Worm (Caenorhabditis elegans) whole organism, late embryonic: ENCODE results near the gene ifg-1.

ENCODE experiments used
- C08G9.2 ChIP-seq: sonication (generic microtip); optimal IDR thresholded peaks from 2 replicates; lab custom pipeline; 2016; ENCODE audit warnings: mild to moderate bottlenecking, missing genetic modification characterization, moderate library complexity, missing compliant biosample characterization
- F13H6.1 ChIP-seq: sonication (generic microtip); optimal IDR thresholded peaks from 2 replicates; lab custom pipeline; 2016; ENCODE audit warnings: missing genetic modification characterization, missing compliant biosample characterization
- T23F11.4 ChIP-seq: fragments of 200-800 bp; sonication (Bioruptor generic); optimal IDR thresholded peaks from 2 replicates; lab custom pipeline; 2018; ENCODE audit warnings: mild to moderate bottlenecking, missing genetic modification characterization, missing compliant biosample characterization
- Y22D7AL.16 ChIP-seq: sonication (generic microtip); optimal IDR thresholded peaks from 2 replicates; lab custom pipeline; 2016; ENCODE audit warnings: missing genetic modification characterization, missing compliant biosample characterization
- ahr-1 ChIP-seq: sonication (generic microtip); optimal IDR thresholded peaks from 2 replicates; lab custom pipeline; 2016; ENCODE audit warnings: missing genetic modification characterization, missing compliant biosample characterization
- ceh-14 ChIP-seq: sonication (generic microtip); optimal IDR thresholded peaks from 2 replicates; lab custom pipeline; 2016; ENCODE audit warnings: missing genotype, missing genetic modification characterization, missing compliant biosample characterization
- ceh-18 ChIP-seq: sonication (generic microtip); optimal IDR thresholded peaks from 2 replicates; lab custom pipeline; 2016; ENCODE audit warnings: missing genetic modification characterization, missing compliant biosample characterization
- ceh-30 ChIP-seq: fragments of 150-350 bp; optimal IDR thresholded peaks from 2 replicates; lab custom pipeline; 2014; ENCODE audit warnings: missing biosample characterization, missing genetic modification characterization
- ceh-34 ChIP-seq: sonication (generic microtip); optimal IDR thresholded peaks from 2 replicates; lab custom pipeline; 2016; ENCODE audit warnings: mild to moderate bottlenecking, missing genetic modification characterization, missing compliant biosample characterization
- ceh-48 ChIP-seq: sonication (generic microtip); optimal IDR thresholded peaks from 2 replicates; lab custom pipeline; 2016; ENCODE audit warnings: missing genetic modification characterization, inconsistent platforms, missing compliant biosample characterization
- ceh-9 ChIP-seq: sonication (generic microtip); optimal IDR thresholded peaks from 2 replicates; lab custom pipeline; 2016; ENCODE audit warnings: mild to moderate bottlenecking, missing genetic modification characterization, inconsistent platforms, missing compliant biosample characterization
- elt-2 ChIP-seq: sonication (generic microtip); optimal IDR thresholded peaks from 2 replicates; lab custom pipeline; 2016; ENCODE audit warnings: missing genetic modification reagents, missing genetic modification characterization, missing compliant biosample characterization
- elt-4 ChIP-seq: sonication (generic microtip); optimal IDR thresholded peaks from 2 replicates; lab custom pipeline; 2016; ENCODE audit warnings: missing genetic modification characterization, missing compliant biosample characterization
- ets-4 ChIP-seq: sonication (generic microtip); optimal IDR thresholded peaks from 2 replicates; lab custom pipeline; 2016; ENCODE audit warnings: missing genetic modification characterization, missing compliant biosample characterization
- eyg-1 ChIP-seq: sonication (generic microtip); optimal IDR thresholded peaks from 2 replicates; lab custom pipeline; 2016; ENCODE audit warnings: missing genotype, missing genetic modification characterization, missing compliant biosample characterization
- fkh-6 ChIP-seq: sonication (generic microtip); optimal IDR thresholded peaks from 2 replicates; lab custom pipeline; 2016; ENCODE audit warnings: missing genetic modification characterization, missing compliant biosample characterization
- hlh-30 ChIP-seq: sonication (generic microtip); optimal IDR thresholded peaks from 2 replicates; lab custom pipeline; 2017; ENCODE audit warnings: antibody characterized with exemption, missing genetic modification characterization, missing compliant biosample characterization; ENCODE audit not compliant: insufficient read depth
- hlh-8 ChIP-seq: sonication (generic microtip); optimal IDR thresholded peaks from 2 replicates; lab custom pipeline; 2016; ENCODE audit warnings: missing genotype, missing genetic modification characterization, missing compliant biosample characterization
- lim-6 ChIP-seq: sonication (generic microtip); optimal IDR thresholded peaks from 2 replicates; lab custom pipeline; 2016; ENCODE audit warnings: missing genetic modification characterization, missing compliant biosample characterization
- madf-2 ChIP-seq: sonication (generic microtip); optimal IDR thresholded peaks from 2 replicates; lab custom pipeline; 2017; ENCODE audit warnings: missing genetic modification characterization, missing compliant biosample characterization
- mec-3 ChIP-seq: sonication (generic microtip); optimal IDR thresholded peaks from 2 replicates; lab custom pipeline; 2016; ENCODE audit warnings: borderline replicate concordance, missing genetic modification characterization, missing compliant biosample characterization
- nhr-11 ChIP-seq: fragments of 150-350 bp; optimal IDR thresholded peaks from 2 replicates; lab custom pipeline; 2014; ENCODE audit warnings: missing biosample characterization, missing genetic modification characterization
- npax-4 ChIP-seq: sonication (generic microtip); optimal IDR thresholded peaks from 2 replicates; lab custom pipeline; 2016; ENCODE audit warnings: missing genetic modification characterization, missing compliant biosample characterization
- odd-2 ChIP-seq: sonication (generic microtip); optimal IDR thresholded peaks from 2 replicates; lab custom pipeline; 2017; ENCODE audit warnings: antibody characterized with exemption, mild to moderate bottlenecking, missing genetic modification characterization, missing compliant biosample characterization
- pag-3 ChIP-seq: sonication (generic microtip); optimal IDR thresholded peaks from 2 replicates; lab custom pipeline; 2016; ENCODE audit warnings: missing compliant biosample characterization, missing genetic modification characterization, borderline replicate concordance
- pax-1 ChIP-seq: fragments of 150-350 bp; optimal IDR thresholded peaks from 2 replicates; lab custom pipeline; 2014; ENCODE audit warnings: missing biosample characterization, missing genetic modification characterization
- pha-2 ChIP-seq: sonication (generic microtip); optimal IDR thresholded peaks from 2 replicates; lab custom pipeline; 2017; ENCODE audit warnings: mild to moderate bottlenecking, missing genetic modification characterization, missing compliant biosample characterization
- pha-4 ChIP-seq: fragments of 150-350 bp; optimal IDR thresholded peaks from 2 replicates; lab custom pipeline; 2018; ENCODE audit warnings: missing biosample characterization, missing genetic modification reagents, missing genetic modification characterization
- rnt-1 ChIP-seq: sonication (generic microtip); optimal IDR thresholded peaks from 2 replicates; lab custom pipeline; 2016; ENCODE audit warnings: missing genetic modification characterization, missing compliant biosample characterization
- tbx-2 ChIP-seq: sonication (generic microtip); optimal IDR thresholded peaks from 2 replicates; lab custom pipeline; 2016; ENCODE audit warnings: missing genetic modification characterization, missing compliant biosample characterization
- tbx-7 ChIP-seq: sonication (generic microtip); optimal IDR thresholded peaks from 2 replicates; lab custom pipeline; 2016; ENCODE audit warnings: missing genotype, missing genetic modification characterization, missing compliant biosample characterization
- unc-3 ChIP-seq, 2 experiments: fragments of 200-800 bp in 1 of 2; sonication (Bioruptor generic) in 1 of 2; sonication (generic microtip) in 1 of 2; conservative IDR thresholded peaks in 1 of 2; optimal IDR thresholded peaks in 1 of 2; 2 replicates each; pipeline versions ENCODE4 v1.3.6 to Lab custom; 2016 to 2022; ENCODE audit warnings: missing compliant biosample characterization in 2 of 2, missing genetic modification characterization in 2 of 2, missing genetic modification reagents in 1 of 2
- unc-42 ChIP-seq: sonication (generic microtip); optimal IDR thresholded peaks from 2 replicates; lab custom pipeline; 2016; ENCODE audit warnings: missing genotype, missing genetic modification characterization, missing compliant biosample characterization
- unc-55 ChIP-seq: sonication (generic microtip); optimal IDR thresholded peaks from 2 replicates; lab custom pipeline; 2017; ENCODE audit warnings: missing biosample characterization, missing genetic modification reagents, missing genetic modification characterization
- zip-5 ChIP-seq: sonication (generic microtip); optimal IDR thresholded peaks from 2 replicates; lab custom pipeline; 2016; ENCODE audit warnings: missing genetic modification characterization, missing compliant biosample characterization

ifg-1 gene

DNA sequence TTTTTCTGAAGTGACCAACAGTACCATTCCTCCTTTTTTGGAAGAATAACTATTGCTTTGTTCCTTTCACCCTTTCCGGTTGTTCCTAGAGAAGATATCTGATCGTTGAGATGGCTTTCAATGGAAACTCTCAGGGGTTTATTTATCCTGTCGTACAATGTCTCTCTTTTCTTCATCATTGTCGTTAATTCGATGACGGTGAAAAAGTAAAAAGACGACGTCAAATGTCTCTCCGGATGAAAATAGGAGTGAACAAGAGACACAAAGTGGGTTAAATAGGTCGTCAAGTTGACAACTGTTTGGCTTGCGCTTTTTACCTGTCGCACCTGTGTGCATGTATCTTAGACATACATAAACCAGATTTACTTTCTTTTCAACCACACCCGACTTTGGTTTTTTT is 23.1 kb upstream of the ifg-1 start:
- TF ChIP-seq ahr-1 (tag; lab: Kevin White, UChicago) (no peak), hlh-30 (tag; lab: Kevin White, UChicago) (no peak), ceh-48 (no peak), zip-5 (tag; lab: Kevin White, UChicago) (no peak), tbx-2 (tag; lab: Kevin White, UChicago) (no peak), Y22D7AL.16 (tag; lab: Kevin White, UChicago) (no peak), T23F11.4 (GFP tag; lab: Kevin White, UChicago) (no peak), mec-3 (tag; lab: Kevin White, UChicago) (no peak), unc-3 (GFP tag; conservative IDR thresholded peaks at IDR 0.05; lab: Robert Waterston, UW) (no peak), unc-3 (tag; optimal IDR thresholded peaks at IDR 0.05; lab: Kevin White, UChicago) (no peak), elt-2 (tag; lab: Kevin White, UChicago) (no peak), pag-3 (tag; lab: Kevin White, UChicago) (no peak), hlh-8 (tag; lab: Kevin White, UChicago) (no peak), pha-2 (tag; lab: Kevin White, UChicago) (no peak), F13H6.1 (tag; lab: Kevin White, UChicago) (no peak), unc-55 (no peak), ceh-14 (tag; lab: Kevin White, UChicago) (no peak), rnt-1 (tag; lab: Kevin White, UChicago) (no peak), pha-4 (tag; lab: Kevin White, UChicago) (no peak)

DNA sequence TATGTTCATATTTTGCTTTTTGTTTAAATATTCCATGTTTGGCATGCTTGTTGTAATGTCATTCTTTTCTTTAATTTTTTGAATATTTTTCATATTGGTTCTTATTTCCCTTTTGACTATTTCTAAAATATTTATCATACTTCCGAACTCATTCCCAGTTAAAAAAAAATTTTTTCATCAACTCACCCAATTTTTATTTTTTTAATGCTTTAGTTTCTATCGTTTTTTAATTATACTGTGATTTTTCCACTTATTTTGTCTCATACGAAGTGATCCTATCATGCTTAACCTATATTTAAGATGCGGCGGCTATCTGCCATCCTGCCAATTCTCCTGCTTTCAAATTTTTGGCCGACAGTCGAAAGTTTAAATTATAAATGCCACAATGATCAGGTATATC is 18.5 kb upstream of the ifg-1 start, which contains the start of gene qua-1:
qua-1 (plus strand) TSS at position 301 of the 400 bp plus-strand sequence.
- TF ChIP-seq madf-2 (tag; lab: Kevin White, UChicago), result no peak
- TF ChIP-seq ceh-34 (tag; lab: Kevin White, UChicago), result no peak
- TF ChIP-seq elt-4, result no peak
- TF ChIP-seq ceh-30 (tag; lab: Kevin White, UChicago), result no peak
- no peak for TF ChIP-seq pax-1 (tag; lab: Kevin White, UChicago)
- TF ChIP-seq ceh-9 (tag; lab: Kevin White, UChicago), result no peak
- no peak for TF ChIP-seq ceh-18 (tag; lab: Kevin White, UChicago)
- no peak for TF ChIP-seq lim-6 (tag; lab: Kevin White, UChicago)
- no peak for TF ChIP-seq npax-4 (tag; lab: Kevin White, UChicago)
- no peak for TF ChIP-seq unc-3 (GFP tag; conservative IDR thresholded peaks at IDR 0.05; lab: Robert Waterston, UW)
- no peak for TF ChIP-seq unc-3 (tag; optimal IDR thresholded peaks at IDR 0.05; lab: Kevin White, UChicago)
- no peak for TF ChIP-seq nhr-11 (tag; lab: Kevin White, UChicago)
- no peak for TF ChIP-seq ets-4 (tag; lab: Kevin White, UChicago)
- TF ChIP-seq C08G9.2 (tag; lab: Kevin White, UChicago), result no peak
- TF ChIP-seq zip-5 (tag; lab: Kevin White, UChicago), result no peak
- no peak for TF ChIP-seq ceh-14 (tag; lab: Kevin White, UChicago)
- no peak for TF ChIP-seq ahr-1 (tag; lab: Kevin White, UChicago)
- TF ChIP-seq pha-2 (tag; lab: Kevin White, UChicago), result no peak
- TF ChIP-seq tbx-7 (tag; lab: Kevin White, UChicago), result no peak
- TF ChIP-seq hlh-8 (tag; lab: Kevin White, UChicago), result no peak
- no peak for TF ChIP-seq odd-2 (tag; lab: Kevin White, UChicago)

DNA sequence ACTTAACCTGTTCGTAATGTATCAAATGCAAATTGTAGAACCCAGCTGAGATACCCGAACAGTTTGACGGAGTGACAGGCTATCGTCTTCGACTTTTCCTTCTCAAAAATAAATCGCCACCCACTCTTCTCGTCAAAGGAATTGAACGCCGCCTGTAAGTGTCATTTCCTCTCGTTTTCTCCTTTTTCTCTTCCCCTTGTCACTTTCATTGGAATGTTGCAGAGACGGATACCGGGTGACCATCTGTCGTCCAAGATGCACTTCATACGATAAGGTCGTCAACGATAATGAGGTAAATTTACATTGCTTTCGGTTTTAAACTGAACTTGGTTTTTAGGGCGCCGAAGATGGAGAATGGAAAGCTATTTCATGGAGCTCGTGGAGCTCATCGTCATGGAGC is 17.2 kb upstream of the ifg-1 start:
- TF ChIP-seq unc-55 (peak; percentile 9), eyg-1 (tag; lab: Kevin White, UChicago) (no peak), fkh-6 (tag; lab: Kevin White, UChicago) (no peak)

DNA sequence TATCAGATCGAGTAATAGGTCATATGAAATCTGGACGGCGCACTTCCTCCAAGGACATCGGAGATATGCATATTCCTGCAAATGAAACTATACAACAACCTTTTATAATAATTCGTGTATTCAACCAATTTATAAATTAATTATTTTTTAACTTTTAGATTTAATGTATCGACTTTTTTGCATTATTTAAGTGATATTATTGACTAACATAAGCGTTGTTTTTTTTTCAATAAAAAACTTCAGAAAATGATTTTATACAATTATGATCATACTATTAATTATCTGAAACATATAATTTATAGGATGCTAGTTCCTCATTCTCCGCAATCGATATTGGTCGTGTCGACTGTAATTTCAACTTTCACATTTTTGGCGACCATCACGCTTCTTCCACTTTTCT is 13.0 kb upstream of the ifg-1 start, which contains the start of gene col-76:
col-76 (plus strand) TSS at position 301 of the 400 bp plus-strand sequence.
- TF ChIP-seq nhr-11 (tag; lab: Kevin White, UChicago), result no peak
- TF ChIP-seq pha-2 (tag; lab: Kevin White, UChicago), result no peak
- TF ChIP-seq unc-42 (tag; lab: Kevin White, UChicago), result no peak
- no peak for TF ChIP-seq unc-55
